Worm (Caenorhabditis elegans) whole organism, L1 larva: Measurements from ENCODE around the gene pelo-1.

Experiments used
- elt-2 ChIP-seq: sonication (generic microtip); optimal IDR thresholded peaks from 2 replicates; lab custom pipeline; 2016; ENCODE audit warnings: missing genetic modification characterization, mild to moderate bottlenecking, inconsistent platforms, missing compliant biosample characterization, missing genetic modification reagents
- grh-1 ChIP-seq: fragments of 200-800 bp; sonication (Bioruptor generic); IDR thresholded peaks from 2 replicates; pipeline ENCODE4 v1.3.6; 2022; ENCODE audit warnings: missing genetic modification reagents, missing genetic modification characterization, missing compliant biosample characterization
- lsy-2 ChIP-seq, 2 experiments: fragments of 150-350 bp; optimal IDR thresholded peaks; 2 replicates each; lab custom pipeline; 2014; ENCODE audit warnings: missing biosample characterization in 2 of 2, missing genetic modification characterization in 2 of 2
- nhr-19 ChIP-seq: fragments of 200-800 bp; sonication (Bioruptor generic); conservative IDR thresholded peaks from 2 replicates; pipeline ENCODE4 v1.3.6; 2022; ENCODE audit warnings: missing genetic modification characterization, missing compliant biosample characterization
- nhr-237 ChIP-seq: fragments of 150-350 bp; optimal IDR thresholded peaks from 2 replicates; lab custom pipeline; 2014; ENCODE audit warnings: missing biosample characterization, missing genetic modification characterization
- nhr-84 ChIP-seq: sonication (generic microtip); optimal IDR thresholded peaks from 2 replicates; lab custom pipeline; 2017; ENCODE audit warnings: missing biosample characterization, missing genetic modification characterization
- snpc-4 ChIP-seq: fragments of 150-350 bp; optimal IDR thresholded peaks from 2 replicates; lab custom pipeline; 2014; ENCODE audit warnings: missing biosample characterization, missing genetic modification characterization
- sptf-1 ChIP-seq: fragments of 150-350 bp; optimal IDR thresholded peaks from 2 replicates; lab custom pipeline; 2014; ENCODE audit warnings: missing biosample characterization, missing genetic modification characterization
- unc-130 ChIP-seq: fragments of 150-350 bp; optimal IDR thresholded peaks from 2 replicates; lab custom pipeline; 2017; ENCODE audit warnings: missing biosample characterization, missing genetic modification characterization, inconsistent platforms
- zag-1 ChIP-seq: fragments of 150-350 bp; optimal IDR thresholded peaks from 2 replicates; lab custom pipeline; 2014; ENCODE audit warnings: missing biosample characterization, missing genetic modification characterization
- ztf-11 ChIP-seq, 2 experiments: sonication (generic microtip); optimal IDR thresholded peaks; 2 replicates each; lab custom pipeline; 2016 to 2017; ENCODE audit warnings: missing genetic modification characterization in 2 of 2, missing biosample characterization in 1 of 2, missing compliant biosample characterization in 1 of 2
- ztf-4 ChIP-seq: fragments of 150-350 bp; optimal IDR thresholded peaks from 2 replicates; lab custom pipeline; 2014; ENCODE audit warnings: missing biosample characterization, missing genetic modification characterization

- TF ChIP-seq elt-2 (tag; lab: Kevin White, UChicago) (no peak), sptf-1 (tag; lab: Kevin White, UChicago) (no peak), ztf-4 (tag; lab: Kevin White, UChicago) (no peak), grh-1 (GFP tag; lab: Robert Waterston, UW) (no peak), nhr-237 (no peak), zag-1 (tag; lab: Kevin White, UChicago) (no peak), nhr-84 (tag; lab: Kevin White, UChicago) (no peak), ztf-11 (tag; optimal IDR thresholded peaks at IDR 0.05; lab: Kevin White, UChicago) (no peak), nhr-19 (GFP tag; lab: Robert Waterston, UW) (no peak), snpc-4 (no peak), lsy-2 (tag; optimal IDR thresholded peaks at IDR 0.05; lab: Kevin White, UChicago) (no peak), unc-130 (tag; lab: Kevin White, UChicago) (no peak)
These were observed 31.8 kb downstream of the pelo-1 start for ce11 chrIII:4172210-4172609.
